Fruit fly (Drosophila melanogaster): Measurements from ENCODE around the gene Lipt2.

Gene Lipt2

DNA sequence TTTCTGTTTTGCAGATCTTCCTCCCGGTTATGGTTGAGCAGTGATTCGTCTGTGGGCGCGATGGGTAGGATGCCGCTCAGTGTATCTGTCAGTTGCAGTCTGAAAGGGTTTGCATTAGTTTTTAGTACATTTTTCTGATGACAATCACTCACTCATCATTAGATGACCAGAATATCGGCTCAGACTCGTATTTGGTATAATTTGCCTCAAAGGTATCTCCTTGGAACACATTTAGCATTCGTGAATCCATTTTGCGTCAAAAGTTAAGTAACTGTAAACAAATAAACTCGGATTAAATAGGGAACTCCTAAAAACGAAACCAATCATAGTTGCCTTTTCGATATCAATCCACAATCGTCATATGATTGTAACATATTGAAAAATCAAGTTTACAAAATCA lies 10.4 kb downstream of the Lipt2 start, which contains the start of gene CG31525:
CG31525 (plus strand) TSS at position 301 of the 400 bp plus-strand sequence.
- no peak for TF ChIP-seq CG17806 (tag; optimal IDR thresholded peaks at IDR 0.05)
- TF ChIP-seq CG15710 (tag; optimal IDR thresholded peaks at IDR 0.05): no peak
- no peak for TF ChIP-seq fd96Ca (GFP tag; IDR thresholded peaks at IDR 0.05)
- no peak for TF ChIP-seq Ets98B (GFP tag; IDR thresholded peaks at IDR 0.05)
- TF ChIP-seq CG34367 (tag; optimal IDR thresholded peaks at IDR 0.05): no peak
- no peak for TF ChIP-seq CG8159 (tag; optimal IDR thresholded peaks at IDR 0.05)
- TF ChIP-seq EcR (GFP tag; optimal IDR thresholded peaks at IDR 0.05): no peak
- TF ChIP-seq Pif1B (GFP tag; optimal IDR thresholded peaks at IDR 0.05): no peak
- no peak for TF ChIP-seq D1 (tag; optimal IDR thresholded peaks at IDR 0.05)
- TF ChIP-seq CG14655 (GFP tag; optimal IDR thresholded peaks at IDR 0.05): no peak
- TF ChIP-seq CG32121 (GFP tag; IDR thresholded peaks at IDR 0.05): no peak
- TF ChIP-seq CG10348 (GFP tag; IDR thresholded peaks at IDR 0.05): no peak
- TF ChIP-seq CG9948 (tag; optimal IDR thresholded peaks at IDR 0.05): no peak

DNA sequence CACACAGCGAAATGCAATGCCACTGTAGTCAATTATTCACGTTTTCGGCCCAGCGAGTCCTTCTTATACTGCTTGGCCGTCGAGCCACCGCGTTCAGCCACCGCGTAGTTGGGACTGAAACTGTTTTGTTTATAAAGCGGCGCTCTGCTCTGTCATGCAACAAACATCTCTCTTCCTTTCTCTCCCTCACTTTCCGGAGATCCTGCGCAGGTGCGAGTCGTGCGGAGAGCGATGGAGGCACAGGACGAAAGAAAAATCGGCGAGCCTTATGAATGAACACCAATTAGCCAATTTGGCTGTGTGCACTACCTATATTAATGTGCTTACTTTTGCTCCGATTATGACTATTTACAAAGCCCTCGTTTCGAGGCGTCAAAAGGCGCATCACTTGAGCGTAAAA lies 17.6 kb downstream of the Lipt2 start, which contains the start of gene CG32944:
CG32944 (minus strand) TSS at position 97 of the 400 bp plus-strand sequence.
- no peak for TF ChIP-seq CG14655 (GFP tag; optimal IDR thresholded peaks at IDR 0.05)

DNA sequence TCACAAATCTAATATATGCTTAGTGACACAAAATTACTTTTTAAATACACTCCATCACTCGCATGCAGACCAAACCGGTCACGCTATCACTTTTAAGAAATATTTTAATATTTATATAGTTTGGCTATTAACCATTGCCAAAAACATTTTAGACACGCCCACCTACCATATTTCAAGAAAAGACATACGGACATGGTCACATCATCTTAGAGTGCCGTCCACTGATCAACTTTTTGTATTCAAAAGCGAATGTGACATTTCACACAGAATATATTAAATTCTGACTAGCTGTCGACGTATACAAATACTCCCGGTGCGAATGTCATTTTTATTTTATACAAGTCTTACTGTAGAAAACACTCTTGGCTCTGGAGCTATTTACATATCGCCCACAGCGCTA lies 21.0 kb downstream of the Lipt2 start, which contains the start of gene CG31528:
CG31528 (plus strand) TSS at position 301 of the 400 bp plus-strand sequence.
- no peak for TF ChIP-seq CG4496 (GFP tag; IDR thresholded peaks at IDR 0.05)
- TF ChIP-seq Pif1A (GFP tag; optimal IDR thresholded peaks at IDR 0.05): no peak
- TF ChIP-seq Snoo (tag; optimal IDR thresholded peaks at IDR 0.05): no peak
- TF ChIP-seq EcR (GFP tag; optimal IDR thresholded peaks at IDR 0.05): no peak
- TF ChIP-seq fd96Ca (GFP tag; IDR thresholded peaks at IDR 0.05): no peak
- TF ChIP-seq D1 (tag; optimal IDR thresholded peaks at IDR 0.05): no peak

DNA sequence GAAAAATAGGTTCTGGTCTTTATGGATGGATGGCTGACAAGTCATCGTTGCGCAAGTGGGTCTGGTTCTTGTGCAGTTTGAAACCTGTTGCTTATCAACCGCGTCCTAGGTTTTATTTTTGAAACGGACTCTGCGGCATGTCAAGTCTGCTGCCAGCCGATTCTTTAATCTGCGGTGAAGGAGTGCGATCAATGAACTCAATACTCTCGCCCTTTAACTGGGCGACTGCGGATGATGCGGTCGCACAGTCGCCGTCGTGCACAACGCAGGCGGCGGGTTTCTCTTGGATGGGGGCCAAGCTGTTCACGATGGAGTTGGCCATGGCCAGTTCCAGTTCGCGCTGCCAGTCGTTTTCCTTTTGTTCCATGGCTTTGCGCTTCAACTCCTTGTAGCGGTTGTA lies 29.8 kb downstream of the Lipt2 start:
- TF ChIP-seq CG34367 (tag; optimal IDR thresholded peaks at IDR 0.05): no peak
- no peak for TF ChIP-seq fd96Ca (GFP tag; IDR thresholded peaks at IDR 0.05)
- TF ChIP-seq CG8301 (tag; optimal IDR thresholded peaks at IDR 0.05): no peak
- no peak for TF ChIP-seq CG15710 (tag; optimal IDR thresholded peaks at IDR 0.05)
- no peak for TF ChIP-seq CG10348 (GFP tag; IDR thresholded peaks at IDR 0.05)
- peak; percentile 96 for TF ChIP-seq EcR (GFP tag; optimal IDR thresholded peaks at IDR 0.05)
- TF ChIP-seq CG8159 (tag; optimal IDR thresholded peaks at IDR 0.05): no peak
- peak; percentile 46 for TF ChIP-seq CG13204 (GFP tag; optimal IDR thresholded peaks at IDR 0.05)
- TF ChIP-seq Ets98B (GFP tag; IDR thresholded peaks at IDR 0.05): no peak

DNA sequence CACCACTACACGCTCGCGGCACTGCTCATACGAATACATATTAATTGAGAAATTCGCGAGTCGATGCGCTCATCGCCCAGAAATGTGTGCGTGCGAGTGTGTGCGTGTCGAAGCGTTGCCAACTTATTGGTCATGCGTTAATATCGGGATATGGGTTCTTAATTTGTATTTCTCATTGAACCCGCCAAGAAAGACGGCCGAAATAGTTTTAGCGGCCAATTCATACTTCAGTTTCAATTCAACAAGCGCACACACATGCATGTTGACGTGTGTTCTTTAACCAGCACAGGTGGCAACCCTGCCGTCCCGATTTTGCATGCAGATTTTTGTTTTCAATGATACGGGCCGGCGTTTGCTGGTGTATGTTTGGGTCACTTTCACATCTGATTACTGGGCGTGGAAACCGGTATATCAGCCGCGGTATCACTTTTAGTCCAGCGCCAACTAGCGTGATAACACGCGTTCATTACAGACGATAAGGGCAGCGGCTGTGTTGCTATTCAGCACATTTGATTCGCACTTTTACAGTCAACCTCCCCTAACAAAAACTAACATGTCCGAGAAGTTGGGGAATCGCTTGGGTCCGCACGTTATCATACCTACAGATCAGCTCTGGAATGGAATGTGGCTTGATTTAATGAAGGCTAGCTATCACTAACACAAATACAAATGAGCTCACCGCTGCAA lies 33.3 kb downstream of the Lipt2 start:
- TF ChIP-seq fd96Ca (GFP tag; IDR thresholded peaks at IDR 0.05) (0 out of 3 replicates have a peak, but pooled peaks have one; percentile 30), CG15710 (tag; optimal IDR thresholded peaks at IDR 0.05) (peak; percentile 1), CG9948 (tag; optimal IDR thresholded peaks at IDR 0.05) (peak; percentile 8), Pif1B (GFP tag; optimal IDR thresholded peaks at IDR 0.05) (peak; percentile 15), EcR (GFP tag; optimal IDR thresholded peaks at IDR 0.05) (peak; percentile 77), Snoo (tag; optimal IDR thresholded peaks at IDR 0.05) (no peak), CG17806 (tag; optimal IDR thresholded peaks at IDR 0.05) (peak; percentile 10), gl (tag; optimal IDR thresholded peaks at IDR 0.05) (no peak), CG34367 (tag; optimal IDR thresholded peaks at IDR 0.05) (no peak), CG8301 (tag; optimal IDR thresholded peaks at IDR 0.05) (peak; percentile 8)

DNA sequence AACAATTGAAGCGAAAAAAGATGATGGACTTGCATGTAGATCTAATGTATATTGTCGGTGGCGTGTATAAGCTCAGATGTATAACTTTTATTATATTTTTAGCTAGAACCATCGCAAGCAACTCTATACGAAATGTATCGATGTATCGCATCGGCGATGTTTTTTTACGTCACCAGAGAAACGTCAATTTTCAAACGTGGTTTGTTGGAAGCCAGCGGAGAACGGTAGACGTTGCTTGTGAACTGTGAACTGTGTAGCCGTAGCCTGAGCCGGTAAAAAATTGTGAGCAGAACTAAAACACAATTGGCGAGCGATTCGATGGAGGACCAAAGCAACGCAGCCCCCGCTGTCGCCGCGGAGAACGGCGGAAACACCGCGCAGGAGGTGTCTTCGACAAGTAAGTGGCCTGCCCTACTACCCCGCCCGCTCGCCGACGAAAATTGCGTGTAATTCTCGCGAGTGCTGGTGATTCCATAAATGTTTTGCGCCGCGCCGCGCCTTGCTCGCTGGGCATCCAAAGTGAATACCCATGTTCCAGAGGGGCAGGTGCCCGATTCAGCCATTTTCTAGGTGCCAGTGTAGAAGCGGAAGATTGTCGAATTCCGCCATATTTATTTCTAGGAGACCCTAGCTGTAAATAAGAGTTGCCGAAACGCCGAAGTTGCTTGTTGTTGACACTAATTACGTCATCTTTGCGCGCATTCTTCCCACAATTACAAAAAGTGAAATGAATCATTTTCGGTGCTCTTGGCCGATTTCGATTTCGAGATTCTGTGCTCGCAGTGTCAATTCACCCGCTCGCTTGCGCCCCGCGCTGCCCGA lies 34.0 kb downstream of the Lipt2 start, which contains the start of gene lost:
lost (plus strand) TSS at position 193 of the 822 bp plus-strand sequence.
- peak; percentile 54; the same call in 1 of the 3 replicates for TF ChIP-seq CG4496 (GFP tag; IDR thresholded peaks at IDR 0.05)
- peak; percentile 42 for TF ChIP-seq D1 (tag; optimal IDR thresholded peaks at IDR 0.05)
- TF ChIP-seq CG13204 (GFP tag; optimal IDR thresholded peaks at IDR 0.05): no peak
- TF ChIP-seq CG10348 (GFP tag; IDR thresholded peaks at IDR 0.05): no peak
- peak; percentile 37 for TF ChIP-seq Ets98B (GFP tag; IDR thresholded peaks at IDR 0.05)
- TF ChIP-seq fd96Ca (GFP tag; IDR thresholded peaks at IDR 0.05): peak; percentile 39; the same call in 1 of the 3 replicates
- TF ChIP-seq Snoo (tag; optimal IDR thresholded peaks at IDR 0.05): peak; percentile 33
- no peak for TF ChIP-seq Pif1A (GFP tag; optimal IDR thresholded peaks at IDR 0.05)
- no peak for TF ChIP-seq CG34367 (tag; optimal IDR thresholded peaks at IDR 0.05)
- peak; percentile 24; the same call in 1 of the 2 replicates for TF ChIP-seq CG32121 (GFP tag; IDR thresholded peaks at IDR 0.05)

DNA sequence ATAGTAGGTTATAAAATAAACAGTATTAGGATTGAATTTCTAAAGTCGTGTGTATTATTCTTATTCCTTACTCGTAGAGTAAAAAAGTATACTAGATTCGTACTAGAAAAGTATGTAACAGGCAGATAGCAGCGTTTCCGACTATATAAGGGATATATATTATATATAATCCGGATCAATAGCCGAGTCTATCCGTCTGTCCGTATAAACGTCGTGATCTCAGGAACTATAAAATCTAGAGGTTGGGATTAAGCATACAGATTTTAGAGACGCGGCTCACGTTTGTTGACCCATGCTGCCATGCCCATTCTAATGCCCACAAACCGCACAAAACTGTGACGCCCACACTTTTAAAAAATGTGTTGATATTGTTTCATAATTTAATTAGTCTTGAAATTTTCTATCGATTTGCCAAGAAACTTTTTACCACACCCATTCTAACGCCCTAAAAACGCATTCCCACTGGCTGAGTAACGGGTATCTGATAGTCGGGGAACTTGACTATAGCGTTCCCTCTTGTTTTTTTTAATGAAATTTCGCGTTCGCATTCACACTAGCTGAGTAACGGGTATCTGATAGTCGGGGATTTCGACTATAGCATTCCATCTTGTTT lies 35.0 kb downstream of the Lipt2 start, which contains the start of gene CG9853:
CG9853 (minus strand) TSS at position 51 of the 613 bp plus-strand sequence.
- TF ChIP-seq CG34367 (tag; optimal IDR thresholded peaks at IDR 0.05) (no peak), D1 (tag; optimal IDR thresholded peaks at IDR 0.05) (no peak)
